Worm (Caenorhabditis elegans) whole organism, early embryonic: Measurements from ENCODE around the gene pals-16.

ENCODE experiments used
- B0310.2 ChIP-seq: sonication (generic microtip); optimal IDR thresholded peaks from 2 replicates; lab custom pipeline; 2016; ENCODE audit warnings: mild to moderate bottlenecking, missing genetic modification characterization, missing compliant biosample characterization
- aly-1 ChIP-seq: sonication (generic microtip); optimal IDR thresholded peaks from 2 replicates; lab custom pipeline; 2016; ENCODE audit warnings: missing genetic modification characterization, missing compliant biosample characterization
- ama-1 ChIP-seq: fragments of 150-350 bp; optimal IDR thresholded peaks from 2 replicates; lab custom pipeline; 2014
- ceh-36 ChIP-seq: sonication (generic microtip); optimal IDR thresholded peaks from 2 replicates; lab custom pipeline; 2016; ENCODE audit warnings: missing genetic modification characterization, inconsistent platforms, missing compliant biosample characterization
- ets-7 ChIP-seq: sonication (generic microtip); optimal IDR thresholded peaks from 2 replicates; lab custom pipeline; 2016; ENCODE audit warnings: missing genotype, missing genetic modification characterization, missing compliant biosample characterization
- flt-1 ChIP-seq: fragments of 200-800 bp; sonication (Bioruptor generic); IDR thresholded peaks from 2 replicates; pipeline ENCODE4 v1.3.6; 2022; ENCODE audit warnings: missing genetic modification characterization, missing compliant biosample characterization
- hmbx-1 ChIP-seq: sonication (generic microtip); optimal IDR thresholded peaks from 2 replicates; lab custom pipeline; 2016; ENCODE audit warnings: mild to moderate bottlenecking, missing genetic modification characterization, missing compliant biosample characterization
- hmg-4 ChIP-seq: fragments of 200-800 bp; sonication (Bioruptor generic); optimal IDR thresholded peaks from 2 replicates; lab custom pipeline; 2018; ENCODE audit warnings: mild to moderate bottlenecking, missing genetic modification characterization, missing compliant biosample characterization
- pes-1 ChIP-seq: fragments of 200-800 bp; sonication (Bioruptor generic); IDR thresholded peaks from 2 replicates; pipeline ENCODE4 v1.3.6; 2022; ENCODE audit warnings: missing genetic modification reagents, missing genetic modification characterization, missing compliant biosample characterization
- tbx-11 ChIP-seq: fragments of 200-800 bp; sonication (Bioruptor generic); IDR thresholded peaks from 2 replicates; pipeline ENCODE4 v1.3.6; 2022; ENCODE audit warnings: missing genetic modification characterization, missing compliant biosample characterization
- tbx-37 ChIP-seq: fragments of 200-800 bp; sonication (Bioruptor generic); conservative IDR thresholded peaks from 2 replicates; pipeline ENCODE4 v1.3.6; 2022; ENCODE audit warnings: missing genetic modification reagents, missing genetic modification characterization, missing compliant biosample characterization
- tra-4 ChIP-seq: sonication (generic microtip); optimal IDR thresholded peaks from 2 replicates; lab custom pipeline; 2017; ENCODE audit warnings: missing genetic modification characterization, missing compliant biosample characterization

DNA sequence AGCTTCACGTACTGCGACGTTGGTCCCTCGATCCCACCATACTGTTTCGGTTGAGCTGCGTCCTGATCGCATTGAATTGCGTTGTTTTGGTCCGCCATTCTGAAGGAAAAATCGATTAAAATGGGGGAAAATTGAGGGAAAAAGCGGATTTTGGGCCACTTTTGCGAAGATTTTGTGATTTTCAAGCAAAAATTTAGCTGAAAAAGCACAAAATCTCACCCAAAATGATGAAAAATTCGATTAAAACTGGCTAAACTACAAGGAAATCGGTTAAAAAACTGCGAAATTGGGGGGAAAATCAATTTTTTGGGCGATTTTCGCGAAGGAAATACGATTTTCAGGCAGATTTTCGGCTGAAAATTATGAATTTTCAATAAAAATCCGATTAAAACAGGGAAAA, 17.3 kb downstream of the pals-16 start, which contains the start of gene elc-1:
- TF ChIP-seq ama-1 (lab: Kevin White, UChicago): no peak
- TF ChIP-seq flt-1 (GFP tag; lab: Robert Waterston, UW): no peak
- no peak for TF ChIP-seq tbx-11
- no peak for TF ChIP-seq hmg-4 (GFP tag; lab: Kevin White, UChicago)
- TF ChIP-seq hmbx-1 (tag; lab: Kevin White, UChicago): no peak
- no peak for TF ChIP-seq ets-7 (tag; lab: Kevin White, UChicago)
- no peak for TF ChIP-seq aly-1 (tag; lab: Kevin White, UChicago)
- no peak for TF ChIP-seq tra-4
- no peak for TF ChIP-seq ceh-36 (tag; lab: Kevin White, UChicago)
- TF ChIP-seq B0310.2 (tag; lab: Kevin White, UChicago): no peak
- TF ChIP-seq pes-1: no peak
- TF ChIP-seq tbx-37 (GFP tag; lab: Robert Waterston, UW): no peak
